Fruit fly (Drosophila melanogaster): Measurements from ENCODE around the gene Orp8.

dm6 chr3R:20346903-20347302, 37.8 kb downstream of the Orp8 start:
- TF ChIP-seq CG8478 (optimal IDR thresholded peaks at IDR 0.05) = no peak
- TF ChIP-seq pan (optimal IDR thresholded peaks at IDR 0.05) = no peak
- TF ChIP-seq EcR (GFP tag; optimal IDR thresholded peaks at IDR 0.05) = no peak
- TF ChIP-seq usp (GFP tag; optimal IDR thresholded peaks at IDR 0.05) = no peak
- no peak for TF ChIP-seq Dll (optimal IDR thresholded peaks at IDR 0.05)
